Fruit fly (Drosophila melanogaster): Measurements from ENCODE around the gene CG5611.

DNA sequence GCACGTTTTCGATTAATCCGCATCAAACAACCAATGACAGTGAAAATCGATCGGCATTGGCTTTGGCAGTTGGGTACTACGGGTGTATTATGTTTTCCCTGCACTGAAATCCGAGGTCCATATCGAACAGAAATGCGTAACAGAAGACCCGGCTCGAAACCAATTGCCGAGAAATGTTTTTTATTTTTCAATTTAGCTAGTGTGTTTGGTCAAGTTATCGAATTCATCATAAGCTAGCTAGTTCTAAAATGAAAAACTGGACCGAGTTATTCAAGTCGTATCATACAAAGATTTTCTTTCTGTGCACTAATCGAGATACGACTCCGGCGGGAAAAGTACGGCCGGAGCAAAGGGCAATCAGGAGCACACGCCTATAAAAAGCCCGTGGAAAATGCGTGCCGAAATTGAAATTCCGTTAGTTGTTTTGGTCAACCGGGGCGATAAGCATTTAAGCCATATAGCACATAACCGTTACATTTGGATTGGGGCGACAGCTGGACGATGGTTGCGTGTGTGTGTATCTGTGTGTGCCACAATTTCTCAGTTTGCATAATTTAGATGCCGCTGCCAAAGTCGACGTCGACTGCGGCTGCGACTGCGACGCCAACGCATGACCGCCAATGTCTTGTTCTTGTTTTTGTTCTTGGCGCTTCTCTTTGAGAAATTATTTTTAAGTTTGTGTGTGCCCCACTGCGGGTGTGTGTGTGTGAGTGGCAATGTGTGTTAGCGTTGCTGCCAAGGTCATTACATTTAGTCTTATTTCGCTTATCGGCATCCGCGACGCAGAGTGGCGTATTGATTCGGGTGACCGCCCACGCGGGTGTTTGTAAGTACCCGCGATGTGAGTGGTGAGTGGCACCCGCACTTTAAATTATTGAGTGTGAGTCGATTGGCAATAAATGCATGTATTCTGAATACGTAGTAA, 26.5 kb downstream of the CG5611 start:
- no peak for TF ChIP-seq CTCF (optimal IDR thresholded peaks at IDR 0.05)
- no peak for TF ChIP-seq CG8478 (optimal IDR thresholded peaks at IDR 0.05)

Measured in S2 (cell line).